Worm (Caenorhabditis elegans) whole organism, L4/young adult: Measurements from ENCODE around the gene T05A7.1.

ENCODE experiments used
- W03F9.2 ChIP-seq: fragments of 150-350 bp; optimal IDR thresholded peaks from 2 replicates; lab custom pipeline; 2014; ENCODE audit warnings: missing biosample characterization, missing genetic modification characterization
- dao-5 ChIP-seq: sonication (generic microtip); optimal IDR thresholded peaks from 2 replicates; lab custom pipeline; 2016; ENCODE audit warnings: missing genotype, missing genetic modification characterization, moderate library complexity, missing compliant biosample characterization

ce11 chrII:4672584-4673110 lies 5.4 kb upstream of the T05A7.1 start, which contains the start of the genes clec-140 and hmg-11:
- TF ChIP-seq W03F9.2 (tag; lab: Kevin White, UChicago) (no peak), dao-5 (tag; lab: Kevin White, UChicago) (no peak)
